Fruit fly (Drosophila melanogaster) whole organism, embryonic: ENCODE measurements around the gene Best3.

Experiments used
- Ada2b ChIP-seq: fragments of 200-800 bp; sonication (Bioruptor generic); IDR thresholded peaks from 2 replicates; pipeline ENCODE4 v1.3.6; 2022; ENCODE audit warnings: missing biosample characterization, missing genetic modification characterization
- CG10979 ChIP-seq: fragments of 200-800 bp; sonication (Bioruptor generic); optimal IDR thresholded peaks from 2 replicates; lab custom pipeline; 2018; ENCODE audit warnings: missing biosample characterization, mild to moderate bottlenecking, missing genetic modification characterization, moderate library complexity
- CG13775 ChIP-seq: fragments of 200-800 bp; sonication (Bioruptor generic); optimal IDR thresholded peaks from 3 replicates; lab custom pipeline; 2017; ENCODE audit warnings: missing biosample characterization, mild to moderate bottlenecking, missing genetic modification characterization
- CG1529 ChIP-seq: fragments of 200-800 bp; sonication (Bioruptor generic); optimal IDR thresholded peaks from 3 replicates; lab custom pipeline; 2018; ENCODE audit warnings: missing biosample characterization, missing genetic modification characterization
- CG15514 ChIP-seq: fragments of 200-800 bp; sonication (Bioruptor generic); optimal IDR thresholded peaks from 3 replicates; lab custom pipeline; 2017; ENCODE audit warnings: missing biosample characterization, missing genetic modification characterization, mild to moderate bottlenecking, moderate library complexity, missing genetic modification reagents
- CG15601 ChIP-seq: fragments of 200-800 bp; sonication (Bioruptor generic); optimal IDR thresholded peaks from 3 replicates; lab custom pipeline; 2019; ENCODE audit warnings: missing biosample characterization, mild to moderate bottlenecking, missing genetic modification characterization, moderate library complexity
- CG2116 ChIP-seq: fragments of 200-800 bp; sonication (Bioruptor generic); optimal IDR thresholded peaks from 3 replicates; lab custom pipeline; 2018; ENCODE audit warnings: missing biosample characterization, mild to moderate bottlenecking, missing genetic modification characterization
- CG2129 ChIP-seq: fragments of 200-800 bp; sonication (Bioruptor generic); IDR thresholded peaks from 2 replicates; pipeline ENCODE4 v1.3.6; 2022; ENCODE audit warnings: missing biosample characterization, missing genetic modification characterization; ENCODE audit not compliant: partially characterized antibody
- CG5245 ChIP-seq: fragments of 200-800 bp; sonication (Bioruptor generic); optimal IDR thresholded peaks from 3 replicates; lab custom pipeline; 2016; ENCODE audit warnings: missing biosample characterization, missing genetic modification characterization
- CG6689 ChIP-seq: fragments of 200-800 bp; sonication (Bioruptor generic); IDR thresholded peaks from 2 replicates; pipeline ENCODE4 v1.3.6; 2022; ENCODE audit warnings: missing biosample characterization, missing genetic modification characterization
- CG7372 ChIP-seq: fragments of 200-800 bp; sonication (Bioruptor generic); IDR thresholded peaks from 2 replicates; pipeline ENCODE4 v1.3.6; 2022; ENCODE audit warnings: missing biosample characterization, missing genetic modification characterization
- CG7786 ChIP-seq: fragments of 200-800 bp; sonication (Bioruptor generic); optimal IDR thresholded peaks from 2 replicates; lab custom pipeline; 2016; ENCODE audit warnings: missing biosample characterization, missing genetic modification characterization
- CG7987 ChIP-seq: fragments of 200-800 bp; sonication (Bioruptor generic); optimal IDR thresholded peaks from 2 replicates; lab custom pipeline; 2018; ENCODE audit warnings: missing biosample characterization, mild to moderate bottlenecking, missing genetic modification characterization, moderate library complexity
- CG8089 ChIP-seq: fragments of 200-800 bp; sonication (Bioruptor generic); optimal IDR thresholded peaks from 3 replicates; lab custom pipeline; 2016; ENCODE audit warnings: missing biosample characterization, missing genetic modification characterization
- CG9797 ChIP-seq: fragments of 200-800 bp; sonication (Bioruptor generic); optimal IDR thresholded peaks from 3 replicates; lab custom pipeline; 2018; ENCODE audit warnings: missing biosample characterization, mild to moderate bottlenecking, missing genetic modification characterization
- Dek ChIP-seq: fragments of 200-800 bp; sonication (Bioruptor generic); optimal IDR thresholded peaks from 3 replicates; lab custom pipeline; 2019; ENCODE audit warnings: missing biosample characterization, mild to moderate bottlenecking, missing genetic modification characterization, moderate library complexity
- Dfd ChIP-seq, 2 experiments: fragments of >200 bp; optimal IDR thresholded peaks; 2 replicates each; lab custom pipeline; 2017; ENCODE audit warnings: missing biosample characterization in 2 of 2, missing genetic modification characterization in 2 of 2
- Eip74EF ChIP-seq, 2 experiments: fragments of 200-800 bp in 1 of 2; fragments of >200 bp in 1 of 2; sonication (Bioruptor generic) in 1 of 2; optimal IDR thresholded peaks; 2 replicates each; lab custom pipeline; 2017 to 2019; ENCODE audit warnings: missing biosample characterization in 2 of 2, missing genetic modification characterization in 2 of 2, mild to moderate bottlenecking in 1 of 2, moderate library complexity in 1 of 2
- Elba2 ChIP-seq: fragments of 200-800 bp; sonication (Bioruptor generic); optimal IDR thresholded peaks from 3 replicates; lab custom pipeline; 2016; ENCODE audit warnings: missing biosample characterization, missing genetic modification characterization
- HHEX ChIP-seq: fragments of 200-800 bp; sonication (Bioruptor generic); optimal IDR thresholded peaks from 3 replicates; lab custom pipeline; 2017; ENCODE audit warnings: missing biosample characterization, mild to moderate bottlenecking, missing genetic modification characterization, missing genetic modification reagents
- HLHmδ ChIP-seq: fragments of 200-800 bp; sonication (Bioruptor generic); optimal IDR thresholded peaks from 2 replicates; lab custom pipeline; 2018; ENCODE audit warnings: missing biosample characterization, mild to moderate bottlenecking, missing genetic modification characterization, moderate library complexity
- Mad ChIP-seq: fragments of 200-800 bp; sonication (Bioruptor generic); optimal IDR thresholded peaks from 2 replicates; lab custom pipeline; 2016; ENCODE audit warnings: missing biosample characterization, missing genetic modification characterization
- Nf-YC ChIP-seq: fragments of 200-800 bp; optimal IDR thresholded peaks from 3 replicates; lab custom pipeline; 2019; ENCODE audit warnings: missing biosample characterization, mild to moderate bottlenecking, missing genetic modification characterization, moderate library complexity
- Ravus ChIP-seq: fragments of 200-800 bp; sonication (Bioruptor generic); IDR thresholded peaks from 2 replicates; pipeline ENCODE4 v1.3.6; 2022; ENCODE audit warnings: missing biosample characterization, missing genetic modification characterization
- Six4 ChIP-seq: fragments of 200-800 bp; sonication (Bioruptor generic); optimal IDR thresholded peaks from 2 replicates; lab custom pipeline; 2016; ENCODE audit warnings: missing biosample characterization, missing genetic modification characterization
- Sox100B ChIP-seq: fragments of 200-800 bp; sonication (Bioruptor generic); optimal IDR thresholded peaks from 3 replicates; lab custom pipeline; 2018; ENCODE audit warnings: missing biosample characterization, mild to moderate bottlenecking, missing genetic modification characterization
- Trl ChIP-seq, 3 experiments: fragments of >200 bp in 2 of 3; fragments of 200-800 bp in 1 of 3; sonication (Bioruptor generic) in 1 of 3; optimal IDR thresholded peaks; 2 replicates in 1 of 3; 3 replicates in 2 of 3; lab custom pipeline; 2016 to 2017; ENCODE audit warnings: missing biosample characterization in 1 of 3, missing genetic modification characterization in 1 of 3
- ac ChIP-seq: fragments of 200-800 bp; sonication (Bioruptor generic); optimal IDR thresholded peaks from 3 replicates; lab custom pipeline; 2017; ENCODE audit warnings: missing biosample characterization, mild to moderate bottlenecking, missing genetic modification characterization
- bbx ChIP-seq: fragments of 200-800 bp; sonication (Bioruptor generic); IDR thresholded peaks from 2 replicates; pipeline ENCODE4 v1.3.6; 2022; ENCODE audit warnings: missing biosample characterization, missing genetic modification characterization; ENCODE audit not compliant: partially characterized antibody
- bsh ChIP-seq, 2 experiments: fragments of 200-800 bp; sonication (Bioruptor generic); optimal IDR thresholded peaks; 2 replicates each; lab custom pipeline; 2017 to 2018; ENCODE audit warnings: mild to moderate bottlenecking in 2 of 2, missing biosample characterization in 2 of 2, missing genetic modification characterization in 2 of 2, moderate library complexity in 1 of 2
- corto ChIP-seq: fragments of 200-800 bp; sonication (Bioruptor generic); optimal IDR thresholded peaks from 2 replicates; lab custom pipeline; 2016; ENCODE audit warnings: missing biosample characterization, mild to moderate bottlenecking, missing genetic modification characterization, moderate library complexity
- danr ChIP-seq: fragments of 200-800 bp; sonication (Bioruptor generic); IDR thresholded peaks from 2 replicates; pipeline ENCODE4 v1.3.6; 2022; ENCODE audit warnings: missing biosample characterization, missing genetic modification characterization
- lola ChIP-seq, 3 experiments: fragments of >200 bp in 2 of 3; fragments of 200-800 bp in 1 of 3; sonication (Bioruptor generic) in 1 of 3; optimal IDR thresholded peaks; 2 replicates each; lab custom pipeline; 2017 to 2019; ENCODE audit warnings: missing biosample characterization in 3 of 3, missing genetic modification characterization in 3 of 3, mild to moderate bottlenecking in 1 of 3, moderate library complexity in 1 of 3
- oc ChIP-seq: fragments of 200-800 bp; sonication (Bioruptor generic); optimal IDR thresholded peaks from 2 replicates; lab custom pipeline; 2018; ENCODE audit warnings: missing biosample characterization, mild to moderate bottlenecking, missing genetic modification characterization, moderate library complexity
- pita ChIP-seq: fragments of 200-800 bp; sonication (Bioruptor generic); optimal IDR thresholded peaks from 2 replicates; lab custom pipeline; 2017; ENCODE audit warnings: missing biosample characterization, mild to moderate bottlenecking, missing genetic modification characterization
- psq ChIP-seq: fragments of 200-800 bp; sonication (Bioruptor generic); optimal IDR thresholded peaks from 2 replicates; lab custom pipeline; 2017; ENCODE audit warnings: missing biosample characterization, missing genetic modification characterization
- repo ChIP-seq: fragments of 200-800 bp; sonication (Bioruptor generic); optimal IDR thresholded peaks from 2 replicates; lab custom pipeline; 2016; ENCODE audit warnings: missing biosample characterization, missing genetic modification characterization
- sc ChIP-seq, 3 experiments: fragments of >200 bp in 2 of 3; fragments of 200-800 bp in 1 of 3; sonication (Bioruptor generic) in 1 of 3; optimal IDR thresholded peaks; 2 replicates in 2 of 3; 3 replicates in 1 of 3; lab custom pipeline; 2017; ENCODE audit warnings: mild to moderate bottlenecking in 1 of 3, missing biosample characterization in 1 of 3, missing genetic modification characterization in 1 of 3, missing genetic modification reagents in 1 of 3
- sim ChIP-seq: fragments of 200-800 bp; sonication (Bioruptor generic); IDR thresholded peaks from 2 replicates; pipeline ENCODE4 v1.3.6; 2022; ENCODE audit warnings: missing biosample characterization, missing genetic modification characterization
- sima ChIP-seq: fragments of 200-800 bp; sonication (Bioruptor generic); optimal IDR thresholded peaks from 2 replicates; lab custom pipeline; 2016; ENCODE audit warnings: missing biosample characterization, missing genetic modification characterization
- sisA ChIP-seq: fragments of 200-800 bp; sonication (Bioruptor generic); IDR thresholded peaks from 2 replicates; pipeline ENCODE4 v1.3.6; 2022; ENCODE audit warnings: missing biosample characterization, missing genetic modification characterization
- slp2 ChIP-seq: fragments of 200-800 bp; sonication (Bioruptor generic); optimal IDR thresholded peaks from 2 replicates; lab custom pipeline; 2016; ENCODE audit warnings: missing biosample characterization, missing genetic modification characterization
- sug ChIP-seq: fragments of 200-800 bp; optimal IDR thresholded peaks from 2 replicates; lab custom pipeline; 2019; ENCODE audit warnings: missing biosample characterization, mild to moderate bottlenecking, missing genetic modification characterization, moderate library complexity
- tgo ChIP-seq: fragments of 200-800 bp; sonication (Bioruptor generic); IDR thresholded peaks from 3 replicates; pipeline ENCODE4 v1.3.6; 2022; ENCODE audit warnings: missing biosample characterization, missing genetic modification characterization
- tio ChIP-seq: fragments of 200-800 bp; sonication (Bioruptor generic); optimal IDR thresholded peaks from 2 replicates; lab custom pipeline; 2017; ENCODE audit warnings: missing biosample characterization, missing genetic modification characterization, inconsistent platforms
- trh ChIP-seq: fragments of 200-800 bp; sonication (Bioruptor generic); optimal IDR thresholded peaks from 2 replicates; lab custom pipeline; 2016; ENCODE audit warnings: missing biosample characterization, missing genetic modification characterization
- vnd ChIP-seq: fragments of 200-800 bp; sonication (Bioruptor generic); IDR thresholded peaks from 3 replicates; pipeline ENCODE4 v1.3.6; 2022; ENCODE audit warnings: missing biosample characterization, missing genetic modification characterization; ENCODE audit not compliant: partially characterized antibody

Gene Best3

dm6 chr3L:15347695-15348465, 45.3 kb upstream of the Best3 start (continued):
- TF ChIP-seq pita (GFP tag; lab: Kevin White, UChicago) (no peak), trh (GFP tag; lab: Kevin White, UChicago) (no peak), CG10979 (tag; lab: Kevin White, UChicago) (peak; percentile 88), tgo (no peak), CG6689 (GFP tag; lab: Robert Waterston, UW) (peak; percentile 68), psq (no peak), bbx (GFP tag; lab: Robert Waterston, UW) (no peak), CG2116 (GFP tag; lab: Kevin White, UChicago) (peak; percentile 43), CG8089 (GFP tag; lab: Kevin White, UChicago) (no peak), CG7987 (GFP tag; lab: Kevin White, UChicago) (no peak), Sox100B (GFP tag; lab: Kevin White, UChicago) (peak; percentile 81), CG7372 (GFP tag; lab: Robert Waterston, UW) (no peak), sc (optimal IDR thresholded peaks at IDR 0.05; lab: Kevin White, UChicago) (no peak), sc (GFP tag; optimal IDR thresholded peaks at IDR 0.05; lab: Kevin White, UChicago) (peak; percentile 74), lola (GFP tag; optimal IDR thresholded peaks at IDR 0.05; lab: Kevin White, UChicago) (peak in 1 of 3 experiments; percentile 92), ac (GFP tag; lab: Kevin White, UChicago) (peak; percentile 63), CG5245 (peak; percentile 34), CG13775 (GFP tag; lab: Kevin White, UChicago) (peak; percentile 78), Dfd (GFP tag; optimal IDR thresholded peaks at IDR 0.05; lab: Kevin White, UChicago) (no peak), corto (GFP tag; lab: Kevin White, UChicago) (no peak), danr (GFP tag; lab: Robert Waterston, UW) (no peak), bsh (GFP tag; optimal IDR thresholded peaks at IDR 0.05; lab: Kevin White, UChicago) (peak in 1 of 2 experiments; percentile 67), Elba2 (GFP tag; lab: Kevin White, UChicago) (no peak), CG15601 (tag; lab: Kevin White, UChicago) (peak; percentile 73), Trl (optimal IDR thresholded peaks at IDR 0.05; lab: Kevin White, UChicago) (peak in 1 of 2 experiments; percentile 26), Trl (GFP tag; optimal IDR thresholded peaks at IDR 0.05; lab: Kevin White, UChicago) (no peak), CG9797 (GFP tag; lab: Kevin White, UChicago) (no peak), HLHmδ (no peak), sisA (no peak), Dek (tag; lab: Kevin White, UChicago) (peak; percentile 18), sim (GFP tag; lab: Robert Waterston, UW) (0 out of 2 replicates have a peak, but pooled peaks have one; percentile 11), sug (tag; lab: Kevin White, UChicago) (peak; percentile 53), CG7786 (GFP tag; lab: Kevin White, UChicago) (no peak), Six4 (peak; percentile 14), repo (no peak), vnd (GFP tag; lab: Robert Waterston, UW) (no peak), sima (no peak), tio (GFP tag; lab: Kevin White, UChicago) (peak; percentile 60), Eip74EF (GFP tag; optimal IDR thresholded peaks at IDR 0.05; lab: Kevin White, UChicago) (peak in 1 of 2 experiments; percentile 73), slp2 (GFP tag; lab: Kevin White, UChicago) (no peak), Ada2b (no peak), CG1529 (peak; percentile 50), Nf-YC (tag; lab: Kevin White, UChicago) (peak; percentile 44), CG2129 (no peak), oc (tag; lab: Kevin White, UChicago) (no peak), Ravus (no peak), CG15514 (GFP tag; lab: Kevin White, UChicago) (no peak), HHEX (GFP tag; lab: Kevin White, UChicago) (peak; percentile 68), Mad (GFP tag; lab: Kevin White, UChicago) (no peak)
